Fruit fly (Drosophila melanogaster): Measurements from ENCODE around the gene CG14974.

The CG14974 gene

dm6 chr3L:3634107-3634737 lies 13.4 kb upstream of the CG14974 start:
- TF ChIP-seq luna (GFP tag; optimal IDR thresholded peaks at IDR 0.05) (no peak), Hmr (GFP tag; optimal IDR thresholded peaks at IDR 0.05) (no peak), sim (GFP tag; IDR thresholded peaks at IDR 0.05) (no peak), CG13296 (GFP tag; optimal IDR thresholded peaks at IDR 0.05) (no peak), z (GFP tag; IDR thresholded peaks at IDR 0.05) (no peak), CG11247 (GFP tag; IDR thresholded peaks at IDR 0.05) (no peak), az2 (GFP tag; optimal IDR thresholded peaks at IDR 0.05) (peak; percentile 44), abd-A (tag; optimal IDR thresholded peaks at IDR 0.05) (no peak), CG17186 (GFP tag; optimal IDR thresholded peaks at IDR 0.05) (no peak), CG3407 (GFP tag; optimal IDR thresholded peaks at IDR 0.05) (peak; percentile 65), lbe (GFP tag; optimal IDR thresholded peaks at IDR 0.05) (peak; percentile 13), tin (GFP tag; optimal IDR thresholded peaks at IDR 0.05) (peak; percentile 22), Lpt (GFP tag; optimal IDR thresholded peaks at IDR 0.05) (no peak), Dek (tag; optimal IDR thresholded peaks at IDR 0.05) (peak; percentile 22), tup (GFP tag; optimal IDR thresholded peaks at IDR 0.05) (peak; percentile 19), al (GFP tag; IDR thresholded peaks at IDR 0.05) (no peak), Adf1 (GFP tag; IDR thresholded peaks at IDR 0.05) (no peak), CG9609 (GFP tag; optimal IDR thresholded peaks at IDR 0.05) (no peak), CG15269 (tag; optimal IDR thresholded peaks at IDR 0.05) (peak; percentile 67), Rfx (GFP tag; IDR thresholded peaks at IDR 0.05) (no peak), chif (GFP tag; optimal IDR thresholded peaks at IDR 0.05) (no peak), h (optimal IDR thresholded peaks at IDR 0.05) (no peak), Nf-YC (tag; optimal IDR thresholded peaks at IDR 0.05) (peak; percentile 40), CG34376 (GFP tag; optimal IDR thresholded peaks at IDR 0.05) (no peak), so (GFP tag; IDR thresholded peaks at IDR 0.05) (no peak; the same call in 2 of the 3 replicates), eyg (GFP tag; optimal IDR thresholded peaks at IDR 0.05) (no peak), B-H2 (GFP tag; optimal IDR thresholded peaks at IDR 0.05) (no peak), TFAM (GFP tag; optimal IDR thresholded peaks at IDR 0.05) (no peak), Camta (GFP tag; optimal IDR thresholded peaks at IDR 0.05) (no peak), dysf (GFP tag; IDR thresholded peaks at IDR 0.05) (peak; percentile 61; the same call in 1 of the 3 replicates), CG2712 (tag; optimal IDR thresholded peaks at IDR 0.05) (peak; percentile 92), wek (GFP tag; optimal IDR thresholded peaks at IDR 0.05) (no peak), bigmax (GFP tag; optimal IDR thresholded peaks at IDR 0.05) (no peak), CG12299 (tag; optimal IDR thresholded peaks at IDR 0.05) (peak; percentile 49), Usf (GFP tag; optimal IDR thresholded peaks at IDR 0.05) (no peak), vfl (GFP tag; optimal IDR thresholded peaks at IDR 0.05) (no peak), CG8924 (tag; optimal IDR thresholded peaks at IDR 0.05) (peak; percentile 82), disco-r (GFP tag; optimal IDR thresholded peaks at IDR 0.05) (no peak), sna (GFP tag; IDR thresholded peaks at IDR 0.05; ENCODE audit: partially characterized antibody) (no peak), YL-1 (GFP tag; optimal IDR thresholded peaks at IDR 0.05) (no peak), bbx (GFP tag; IDR thresholded peaks at IDR 0.05; ENCODE audit: partially characterized antibody) (no peak), lmd (GFP tag; IDR thresholded peaks at IDR 0.05) (peak; percentile 57), CG4424 (GFP tag; optimal IDR thresholded peaks at IDR 0.05) (peak; percentile 55), CG3726 (GFP tag; IDR thresholded peaks at IDR 0.05) (0 out of 3 replicates have a peak, but pooled peaks have one; percentile 55), Mrtf (GFP tag; IDR thresholded peaks at IDR 0.05) (no peak), CG4707 (GFP tag; optimal IDR thresholded peaks at IDR 0.05) (peak; percentile 62), CG16815 (GFP tag; optimal IDR thresholded peaks at IDR 0.05) (peak; percentile 3), ro (GFP tag; IDR thresholded peaks at IDR 0.05) (peak; percentile 21; the same call in 1 of the 2 replicates), slou (GFP tag; optimal IDR thresholded peaks at IDR 0.05) (no peak), ken (GFP tag; IDR thresholded peaks at IDR 0.05) (peak; percentile 25; the same call in 1 of the 3 replicates), nmo (GFP tag; optimal IDR thresholded peaks at IDR 0.05) (peak; percentile 80)

All from whole organism, embryonic.